Fruit fly (Drosophila melanogaster): Measurements from ENCODE around the gene CG34015.

Gene CG34015

dm6 chrX:16403811-16404420 lies 44.2 kb downstream of the CG34015 start (continued):
- TF ChIP-seq CG3847 (GFP tag; IDR thresholded peaks at IDR 0.05) (peak; percentile 62), nmo (GFP tag; optimal IDR thresholded peaks at IDR 0.05) (peak; percentile 72), dati (GFP tag; IDR thresholded peaks at IDR 0.05) (no peak), CG5245 (GFP tag; optimal IDR thresholded peaks at IDR 0.05) (peak; percentile 49), fd102C (GFP tag; optimal IDR thresholded peaks at IDR 0.05) (no peak), CG14441 (GFP tag; IDR thresholded peaks at IDR 0.05) (peak; percentile 78), CG17385 (GFP tag; optimal IDR thresholded peaks at IDR 0.05) (peak; percentile 68), trem (tag; optimal IDR thresholded peaks at IDR 0.05) (peak; percentile 22), sr (GFP tag; IDR thresholded peaks at IDR 0.05) (peak; percentile 38; the same call in 1 of the 3 replicates), CHES-1-like (GFP tag; optimal IDR thresholded peaks at IDR 0.05) (peak; percentile 18), caup (GFP tag; optimal IDR thresholded peaks at IDR 0.05; ENCODE audit: severe bottlenecking) (peak; percentile 79), ara (GFP tag; IDR thresholded peaks at IDR 0.05) (peak; percentile 62)
